Worm (Caenorhabditis elegans) whole organism, mixed stage, embryonic: ENCODE data around the gene rde-12.

Experiments
- M03D4.4 ChIP-seq: sonication (generic microtip); optimal IDR thresholded peaks from 2 replicates; lab custom pipeline; 2017; ENCODE audit warnings: mild to moderate bottlenecking, missing genetic modification characterization, missing compliant biosample characterization
- blmp-1 ChIP-seq: fragments of 150-350 bp; optimal IDR thresholded peaks from 2 replicates; lab custom pipeline; 2014; ENCODE audit warnings: missing biosample characterization, missing genetic modification characterization
- cnd-1 ChIP-seq: fragments of 200-800 bp; sonication (Bioruptor generic); optimal IDR thresholded peaks from 2 replicates; lab custom pipeline; 2018; ENCODE audit warnings: mild to moderate bottlenecking, missing genetic modification characterization, missing compliant biosample characterization
- flh-1 ChIP-seq: fragments of 200-800 bp; sonication (Bioruptor generic); optimal IDR thresholded peaks from 2 replicates; lab custom pipeline; 2018; ENCODE audit warnings: mild to moderate bottlenecking, missing genetic modification characterization, moderate library complexity, missing compliant biosample characterization
- ham-2 ChIP-seq: fragments of 200-800 bp; sonication (Bioruptor generic); optimal IDR thresholded peaks from 2 replicates; lab custom pipeline; 2018; ENCODE audit warnings: mild to moderate bottlenecking, missing genetic modification characterization, missing compliant biosample characterization
- lin-32 ChIP-seq: fragments of 200-800 bp; sonication (Bioruptor generic); optimal IDR thresholded peaks from 2 replicates; lab custom pipeline; 2018; ENCODE audit warnings: mild to moderate bottlenecking, missing genetic modification characterization, missing compliant biosample characterization
- mep-1 ChIP-seq: fragments of 150-350 bp; optimal IDR thresholded peaks from 2 replicates; lab custom pipeline; 2017; ENCODE audit warnings: missing biosample characterization, missing genetic modification reagents, missing genetic modification characterization, inconsistent platforms
- pha-4 ChIP-seq: fragments of 150-350 bp; optimal IDR thresholded peaks from 2 replicates; lab custom pipeline; 2018; ENCODE audit warnings: missing biosample characterization, missing genetic modification reagents, missing genetic modification characterization
- sem-2 ChIP-seq: fragments of 200-800 bp; sonication (Bioruptor generic); optimal IDR thresholded peaks from 2 replicates; lab custom pipeline; 2018; ENCODE audit warnings: mild to moderate bottlenecking, missing genetic modification characterization, missing compliant biosample characterization
- unc-120 ChIP-seq: sonication (generic microtip); optimal IDR thresholded peaks from 2 replicates; lab custom pipeline; 2017; ENCODE audit warnings: missing genetic modification characterization, missing compliant biosample characterization; ENCODE audit not compliant: poor library complexity, severe bottlenecking
- unc-39 ChIP-seq: fragments of 150-350 bp; optimal IDR thresholded peaks from 2 replicates; lab custom pipeline; 2014; ENCODE audit warnings: missing biosample characterization, missing genetic modification characterization

rde-12 gene

ce11 chrV:13716531-13716930 is 51.3 kb downstream of the rde-12 start, which contains the start of gene T01D3.6:
T01D3.6 (plus strand) TSS chrV:13716824.
- TF ChIP-seq sem-2 (GFP tag; lab: Kevin White, UChicago), result no peak
- no peak for TF ChIP-seq flh-1 (GFP tag; lab: Kevin White, UChicago)
- no peak for TF ChIP-seq pha-4
- no peak for TF ChIP-seq M03D4.4
- TF ChIP-seq blmp-1 (tag; lab: Kevin White, UChicago), result no peak
- no peak for TF ChIP-seq cnd-1 (tag; lab: Kevin White, UChicago)
- TF ChIP-seq unc-120 (tag; lab: Kevin White, UChicago), result no peak
- no peak for TF ChIP-seq lin-32
- TF ChIP-seq mep-1 (tag; lab: Kevin White, UChicago), result no peak
- no peak for TF ChIP-seq ham-2
- TF ChIP-seq unc-39 (tag; lab: Kevin White, UChicago), result no peak
